Worm (Caenorhabditis elegans): ENCODE results near the gene E04D5.5.
A peak's percentile ranks its signal among the peaks of the same experiment; 100 is the strongest.

The E04D5.5 gene

ce11 chrII:10447348-10448316 is 36.5 kb downstream of the E04D5.5 start, which contains the start of gene ZK673.2 (continued):
- TF ChIP-seq zfp-2 (tag; optimal IDR thresholded peaks at IDR 0.05): no peak
- no peak for TF ChIP-seq nhr-42 (GFP tag; IDR thresholded peaks at IDR 0.05)
- no peak for TF ChIP-seq madf-5 (GFP tag; IDR thresholded peaks at IDR 0.05)
- TF ChIP-seq saeg-2 (GFP tag; IDR thresholded peaks at IDR 0.05): no peak
- TF ChIP-seq ceh-20 (GFP tag; IDR thresholded peaks at IDR 0.05): peak; percentile 27; the same call in 1 of the 2 replicates
- peak; percentile 25; the same call in 1 of the 2 replicates for TF ChIP-seq nhr-41 (GFP tag; IDR thresholded peaks at IDR 0.05)
- no peak for TF ChIP-seq arid-1 (GFP tag; conservative IDR thresholded peaks at IDR 0.05)
- no peak for TF ChIP-seq zag-1 (tag; optimal IDR thresholded peaks at IDR 0.05)
- peak; percentile 11 for TF ChIP-seq mep-1 (tag; optimal IDR thresholded peaks at IDR 0.05)
- TF ChIP-seq lin-13 (GFP tag; optimal IDR thresholded peaks at IDR 0.05): no peak
- TF ChIP-seq php-3 (GFP tag; IDR thresholded peaks at IDR 0.05): peak; percentile 68; the same call in 1 of the 2 replicates
- no peak for TF ChIP-seq egl-27 (tag; optimal IDR thresholded peaks at IDR 0.05)
- TF ChIP-seq lin-38 (GFP tag; IDR thresholded peaks at IDR 0.05): no peak
- TF ChIP-seq set-16 (GFP tag; IDR thresholded peaks at IDR 0.05): no peak
- TF ChIP-seq nhr-28 (tag; optimal IDR thresholded peaks at IDR 0.05): peak; percentile 70
- TF ChIP-seq mxl-3 (GFP tag; optimal IDR thresholded peaks at IDR 0.05): peak; percentile 85
- peak; percentile 86 for TF ChIP-seq nhr-48 (tag; optimal IDR thresholded peaks at IDR 0.05)
- no peak for TF ChIP-seq unc-39 (tag; optimal IDR thresholded peaks at IDR 0.05)
- TF ChIP-seq mdl-1 (tag; optimal IDR thresholded peaks at IDR 0.05): peak; percentile 48 to 92
- TF ChIP-seq dpl-1 (GFP tag; optimal IDR thresholded peaks at IDR 0.05): no peak
- TF ChIP-seq dmd-8 (GFP tag; IDR thresholded peaks at IDR 0.05): 0 out of 2 replicates have a peak, but pooled peaks have one; percentile 34
- no peak for TF ChIP-seq rbr-2 (tag; optimal IDR thresholded peaks at IDR 0.05)
- TF ChIP-seq spr-1 (tag; optimal IDR thresholded peaks at IDR 0.05): no peak
- TF ChIP-seq T20F7.1 (GFP tag; optimal IDR thresholded peaks at IDR 0.05): peak; percentile 58
- TF ChIP-seq fkh-10 (GFP tag; optimal IDR thresholded peaks at IDR 0.05): no peak
- TF ChIP-seq ztf-11 (tag; optimal IDR thresholded peaks at IDR 0.05): no peak
- no peak for TF ChIP-seq ceh-44 (GFP tag; IDR thresholded peaks at IDR 0.05)
- TF ChIP-seq ceh-62 (tag; optimal IDR thresholded peaks at IDR 0.05): no peak
- TF ChIP-seq nhr-77 (tag; optimal IDR thresholded peaks at IDR 0.05): peak; percentile 26
- peak; percentile 31 for TF ChIP-seq ama-1 (optimal IDR thresholded peaks at IDR 0.05)
- peak; percentile 57 for TF ChIP-seq gei-8 (GFP tag; optimal IDR thresholded peaks at IDR 0.05)
- peak in 1 of 2 experiments; percentile 28 for TF ChIP-seq lsy-2 (tag; optimal IDR thresholded peaks at IDR 0.05)
- TF ChIP-seq nhr-11 (tag; optimal IDR thresholded peaks at IDR 0.05): peak; percentile 77
- peak in 1 of 2 experiments; percentile 28 for TF ChIP-seq daf-16 (GFP tag; optimal IDR thresholded peaks at IDR 0.05)
- TF ChIP-seq daf-16 (tag; optimal IDR thresholded peaks at IDR 0.05): peak; percentile 61
- peak; percentile 94 for TF ChIP-seq dmd-6 (GFP tag; IDR thresholded peaks at IDR 0.05)
- TF ChIP-seq ZK546.5 (tag; optimal IDR thresholded peaks at IDR 0.05): no peak
- no peak for TF ChIP-seq Y5F2A.4 (GFP tag; optimal IDR thresholded peaks at IDR 0.05)
- no peak for TF ChIP-seq snpc-1.2 (GFP tag; IDR thresholded peaks at IDR 0.05)
- peak; percentile 10; the same call in 1 of the 2 replicates for TF ChIP-seq T26A8.4 (GFP tag; IDR thresholded peaks at IDR 0.05)
- TF ChIP-seq daf-8 (GFP tag; IDR thresholded peaks at IDR 0.05): no peak
- TF ChIP-seq F10B5.3 (tag; optimal IDR thresholded peaks at IDR 0.05): no peak
- no peak for TF ChIP-seq ctbp-1 (GFP tag; IDR thresholded peaks at IDR 0.05)
- no peak for TF ChIP-seq F49E8.2 (tag; optimal IDR thresholded peaks at IDR 0.05; ENCODE audit: borderline replicate concordance)
- TF ChIP-seq egl-43 (GFP tag; IDR thresholded peaks at IDR 0.05): peak; percentile 32; the same call in 1 of the 2 replicates
- TF ChIP-seq unc-130 (GFP tag; optimal IDR thresholded peaks at IDR 0.05): no peak
- no peak for TF ChIP-seq nhr-76 (tag; optimal IDR thresholded peaks at IDR 0.05)
- TF ChIP-seq Y48G9A.11 (GFP tag; IDR thresholded peaks at IDR 0.05): no peak
- no peak for TF ChIP-seq R02D3.7 (tag; optimal IDR thresholded peaks at IDR 0.05)
- TF ChIP-seq hif-1 (tag; optimal IDR thresholded peaks at IDR 0.05): peak in 1 of 2 experiments; percentile 72
